Worm (Caenorhabditis elegans) whole organism, L4 larva: Measurements from ENCODE around the gene ZK1098.12.

Experiments used
- F49E8.2 ChIP-seq: sonication (generic microtip); optimal IDR thresholded peaks from 2 replicates; lab custom pipeline; 2016; ENCODE audit warnings: missing compliant biosample characterization, mild to moderate bottlenecking, missing genetic modification characterization, borderline replicate concordance
- daf-8 ChIP-seq: fragments of 200-800 bp; sonication (Bioruptor generic); IDR thresholded peaks from 2 replicates; pipeline ENCODE4 v1.3.6; 2022; ENCODE audit warnings: missing genetic modification characterization, missing compliant biosample characterization
- mxl-2 ChIP-seq: fragments of 200-800 bp; sonication (Bioruptor generic); conservative IDR thresholded peaks from 2 replicates; pipeline ENCODE4 v1.3.6; 2022; ENCODE audit warnings: missing genetic modification reagents, missing genetic modification characterization, missing compliant biosample characterization
- nhr-11 ChIP-seq: fragments of 150-350 bp; optimal IDR thresholded peaks from 2 replicates; lab custom pipeline; 2014; ENCODE audit warnings: missing biosample characterization, missing genetic modification characterization
- nhr-25 ChIP-seq: sonication (generic microtip); optimal IDR thresholded peaks from 2 replicates; lab custom pipeline; 2017; ENCODE audit warnings: missing genetic modification characterization, mild to moderate bottlenecking, missing compliant biosample characterization, antibody characterized with exemption, moderate library complexity, borderline replicate concordance; ENCODE audit not compliant: insufficient read depth
- nhr-42 ChIP-seq: fragments of 200-800 bp; sonication (Bioruptor generic); IDR thresholded peaks from 2 replicates; pipeline ENCODE4 v1.3.6; 2022; ENCODE audit warnings: missing genetic modification characterization, missing compliant biosample characterization
- nhr-76 ChIP-seq: fragments of 150-350 bp; optimal IDR thresholded peaks from 2 replicates; lab custom pipeline; 2014; ENCODE audit warnings: missing biosample characterization, missing genetic modification characterization
- skn-1 ChIP-seq: fragments of 150-350 bp; optimal IDR thresholded peaks from 2 replicates; lab custom pipeline; 2014; ENCODE audit warnings: missing biosample characterization, missing genetic modification characterization
- snpc-4 ChIP-seq: fragments of 150-350 bp; optimal IDR thresholded peaks from 2 replicates; lab custom pipeline; 2014; ENCODE audit warnings: missing biosample characterization, missing genetic modification characterization
- unc-62 ChIP-seq, 3 experiments: fragments of 150-350 bp in 1 of 3; sonication (generic microtip); optimal IDR thresholded peaks in 2 of 3; peaks in 1 of 3; 1 replicate in 1 of 3; 2 replicates in 2 of 3; lab custom pipeline; 2014 to 2017; ENCODE audit warnings: missing biosample characterization in 3 of 3, missing genetic modification characterization in 3 of 3, missing genetic modification reagents in 3 of 3, missing genotype in 1 of 3

- TF ChIP-seq snpc-4 (tag; lab: Kevin White, UChicago), result no peak
- TF ChIP-seq nhr-25, result no peak
- TF ChIP-seq skn-1 (tag; lab: Kevin White, UChicago), result no peak
- no peak for TF ChIP-seq nhr-42 (GFP tag; lab: Robert Waterston, UW)
- no peak for TF ChIP-seq F49E8.2 (tag; lab: Kevin White, UChicago)
- no peak for TF ChIP-seq nhr-76 (tag; lab: Kevin White, UChicago)
- TF ChIP-seq mxl-2 (GFP tag; lab: Robert Waterston, UW), result no peak
- TF ChIP-seq unc-62 (GFP tag; optimal IDR thresholded peaks at IDR 0.05 in 1 of 2; lab: Kevin White, UChicago), result no peak
- TF ChIP-seq unc-62 (tag; optimal IDR thresholded peaks at IDR 0.05; lab: Kevin White, UChicago), result no peak
- no peak for TF ChIP-seq daf-8
- TF ChIP-seq nhr-11 (tag; lab: Kevin White, UChicago), result no peak
Observed at ce11 chrIII:9544820-9545219, at the start of gene ZK1098.12.
